Worm (Caenorhabditis elegans): ENCODE measurements around the gene R151.8.

Gene R151.8

DNA sequence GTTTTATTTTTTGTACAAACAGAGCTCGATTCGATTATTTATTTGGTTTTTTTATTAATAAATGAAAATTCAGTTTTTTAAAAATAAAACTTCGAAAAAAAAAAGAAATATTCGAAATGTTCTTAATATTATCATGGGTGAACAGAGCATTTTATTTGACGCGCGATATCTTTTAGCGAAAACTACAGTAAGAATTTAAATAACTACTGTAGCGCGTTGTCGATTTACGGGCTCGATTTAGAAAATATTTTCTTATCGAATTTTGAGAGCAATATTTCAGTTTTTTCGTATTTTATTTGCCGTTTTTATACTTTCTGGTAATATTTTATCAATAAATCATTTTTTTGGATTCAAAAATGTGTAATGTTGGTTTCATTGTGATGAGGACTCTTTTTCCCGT, 8.5 kb downstream of the R151.8 start:
- no peak for TF ChIP-seq T26A8.4 (GFP tag; IDR thresholded peaks at IDR 0.05)
- TF ChIP-seq unc-130 (GFP tag; optimal IDR thresholded peaks at IDR 0.05) = no peak
- TF ChIP-seq lir-3 (tag; optimal IDR thresholded peaks at IDR 0.05) = no peak
- peak; percentile 16 for TF ChIP-seq duxl-1 (tag; optimal IDR thresholded peaks at IDR 0.05; ENCODE audit: poor library complexity)
- TF ChIP-seq ceh-28 (tag; optimal IDR thresholded peaks at IDR 0.05) = no peak
- no peak for TF ChIP-seq nhr-41 (GFP tag; IDR thresholded peaks at IDR 0.05)
- no peak for TF ChIP-seq F10B5.3 (tag; optimal IDR thresholded peaks at IDR 0.05)
- TF ChIP-seq R02D3.7 (tag; optimal IDR thresholded peaks at IDR 0.05) = peak; percentile 65
- no peak for TF ChIP-seq mdt-29 (GFP tag; IDR thresholded peaks at IDR 0.05)
- TF ChIP-seq lsy-2 (tag; optimal IDR thresholded peaks at IDR 0.05) = peak in 1 of 2 experiments; percentile 52
- TF ChIP-seq nhr-6 (tag; optimal IDR thresholded peaks at IDR 0.05) = no peak
- TF ChIP-seq nhr-77 (tag; optimal IDR thresholded peaks at IDR 0.05) = no peak
- no peak for TF ChIP-seq ama-1 (optimal IDR thresholded peaks at IDR 0.05)
- no peak for TF ChIP-seq dve-1 (tag; optimal IDR thresholded peaks at IDR 0.05; ENCODE audit: insufficient read depth)
- no peak for TF ChIP-seq nhr-42 (GFP tag; IDR thresholded peaks at IDR 0.05)
- TF ChIP-seq ztf-11 (tag; optimal IDR thresholded peaks at IDR 0.05) = no peak
- no peak for TF ChIP-seq F44E2.7 (GFP tag; IDR thresholded peaks at IDR 0.05)
- TF ChIP-seq F49E8.2 (tag; optimal IDR thresholded peaks at IDR 0.05; ENCODE audit: borderline replicate concordance) = no peak
- TF ChIP-seq T20F7.1 (GFP tag; optimal IDR thresholded peaks at IDR 0.05) = no peak
- no peak for TF ChIP-seq dmd-9 (GFP tag; IDR thresholded peaks at IDR 0.05)
- TF ChIP-seq daf-16 (GFP tag; optimal IDR thresholded peaks at IDR 0.05) = no peak
- peak; percentile 1 for TF ChIP-seq daf-16 (tag; optimal IDR thresholded peaks at IDR 0.05)
- no peak for TF ChIP-seq lin-39 (tag; optimal IDR thresholded peaks at IDR 0.05)
- no peak for TF ChIP-seq madf-9 (GFP tag; conservative IDR thresholded peaks at IDR 0.05)
- TF ChIP-seq mes-2 (tag; optimal IDR thresholded peaks at IDR 0.05; ENCODE audit: poor library complexity, severe bottlenecking) = no peak
- no peak for TF ChIP-seq D1046.2 (GFP tag; IDR thresholded peaks at IDR 0.05)
- peak; percentile 23 for TF ChIP-seq nhr-102 (tag; optimal IDR thresholded peaks at IDR 0.05)
- no peak for TF ChIP-seq snpc-1.2 (GFP tag; IDR thresholded peaks at IDR 0.05)
- no peak for TF ChIP-seq Y5F2A.4 (GFP tag; optimal IDR thresholded peaks at IDR 0.05)
- no peak for TF ChIP-seq pqm-1 (tag; optimal IDR thresholded peaks at IDR 0.05)
- TF ChIP-seq nhr-111 (GFP tag; optimal IDR thresholded peaks at IDR 0.05) = no peak
- no peak for TF ChIP-seq mep-1 (tag; optimal IDR thresholded peaks at IDR 0.05)
- no peak for TF ChIP-seq snpc-4 (tag; optimal IDR thresholded peaks at IDR 0.05)
- no peak for TF ChIP-seq php-3 (GFP tag; IDR thresholded peaks at IDR 0.05)

DNA sequence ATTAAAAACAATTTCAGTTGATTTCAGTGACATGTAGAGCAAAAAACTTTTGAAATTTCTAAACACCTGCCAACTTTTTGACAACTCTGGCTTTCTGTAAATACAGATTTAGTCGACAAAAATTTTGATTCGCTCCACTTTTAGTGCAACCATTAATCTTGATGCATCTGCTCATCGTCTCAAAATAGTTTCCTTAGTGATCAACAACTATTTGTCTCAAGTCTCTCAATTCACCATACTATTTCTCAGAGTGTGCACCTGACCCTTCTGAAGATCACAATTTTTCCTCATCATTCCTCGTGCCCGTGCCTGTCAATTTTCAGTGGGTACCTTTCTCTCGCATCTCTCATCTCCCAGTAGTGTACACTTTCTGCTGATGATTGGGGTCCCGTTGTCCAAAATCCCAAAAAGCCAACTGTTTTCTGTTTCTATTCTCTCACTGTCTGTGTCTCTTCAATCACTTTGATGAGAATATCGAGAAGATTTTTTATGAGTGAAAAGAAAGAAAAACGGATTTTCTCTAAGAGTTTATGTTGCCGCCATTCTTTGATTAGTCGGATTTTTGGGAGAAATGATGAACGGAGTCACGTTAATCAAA, 12.6 kb downstream of the R151.8 start:
- TF ChIP-seq unc-62 (GFP tag; optimal IDR thresholded peaks at IDR 0.05 in 1 of 2) (peak in 1 of 2 experiments; percentile 68), unc-62 (tag; optimal IDR thresholded peaks at IDR 0.05) (no peak), aha-1 (tag) (peak; percentile 84), nhr-41 (GFP tag; IDR thresholded peaks at IDR 0.05) (no peak), cey-2 (tag; optimal IDR thresholded peaks at IDR 0.05; ENCODE audit: borderline replicate concordance, insufficient read depth) (no peak), dmd-6 (GFP tag; IDR thresholded peaks at IDR 0.05) (no peak), Y5F2A.4 (GFP tag; optimal IDR thresholded peaks at IDR 0.05) (no peak), skn-1 (tag; optimal IDR thresholded peaks at IDR 0.05) (no peak), lsy-2 (tag; optimal IDR thresholded peaks at IDR 0.05) (peak in 1 of 2 experiments; percentile 18), ceh-44 (GFP tag; IDR thresholded peaks at IDR 0.05) (no peak), dmd-8 (GFP tag; IDR thresholded peaks at IDR 0.05) (no peak), zag-1 (tag; optimal IDR thresholded peaks at IDR 0.05) (no peak), egl-43 (GFP tag; IDR thresholded peaks at IDR 0.05) (no peak), daf-16 (GFP tag; optimal IDR thresholded peaks at IDR 0.05) (peak in 1 of 2 experiments; percentile 95), daf-16 (tag; optimal IDR thresholded peaks at IDR 0.05) (no peak), D1046.2 (GFP tag; IDR thresholded peaks at IDR 0.05) (no peak), sdz-12 (GFP tag; optimal IDR thresholded peaks at IDR 0.05) (no peak), set-16 (GFP tag; IDR thresholded peaks at IDR 0.05) (no peak), lin-15B (tag; optimal IDR thresholded peaks at IDR 0.05) (no peak), nhr-237 (tag; optimal IDR thresholded peaks at IDR 0.05) (no peak), fkh-10 (GFP tag; optimal IDR thresholded peaks at IDR 0.05) (no peak), ztf-7 (tag; optimal IDR thresholded peaks at IDR 0.05) (no peak), unc-130 (GFP tag; optimal IDR thresholded peaks at IDR 0.05) (no peak), tag-97 (GFP tag; IDR thresholded peaks at IDR 0.05) (no peak), ama-1 (optimal IDR thresholded peaks at IDR 0.05) (no peak), tra-1 (GFP tag; IDR thresholded peaks at IDR 0.05) (no peak), F10B5.3 (tag; optimal IDR thresholded peaks at IDR 0.05) (no peak)

Data from whole organism, L4 larva.